Fruit fly (Drosophila melanogaster) S2 (cell line): ENCODE data around the gene Jon66Cii.

ENCODE experiments used
- CG8478 ChIP-seq: fragments of >200 bp; optimal IDR thresholded peaks from 2 replicates; lab custom pipeline; 2018
- CTCF ChIP-seq, 2 experiments: fragments of >200 bp; optimal IDR thresholded peaks; 2 replicates each; lab custom pipeline; 2018

The Jon66Cii gene

DNA sequence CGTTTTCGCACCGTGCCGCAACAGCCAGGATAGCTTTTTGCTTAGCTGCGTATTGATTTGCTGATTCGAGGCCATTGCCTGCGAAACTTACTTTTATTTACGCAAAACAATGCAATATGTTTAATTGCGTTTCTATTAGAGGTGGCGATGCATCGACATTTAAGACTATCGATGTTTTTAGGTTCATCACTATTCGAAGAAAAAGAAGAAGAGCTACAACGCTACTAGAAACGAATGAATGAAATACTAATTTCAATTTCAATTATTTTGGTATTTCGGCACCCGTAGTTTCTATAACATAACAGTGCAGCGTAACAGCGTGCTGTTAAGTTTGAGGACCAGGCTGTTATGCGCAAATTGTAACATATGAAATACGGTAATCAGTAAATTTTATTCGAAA, 11.7 kb upstream of the Jon66Cii start, which contains the start of the genes Tpt, mkg-p and CG13667:
Tpt (minus strand) TSS at position 155 of the 400 bp plus-strand sequence.
mkg-p (minus strand) TSS at position 155 of the 400 bp plus-strand sequence.
CG13667 (plus strand) TSS at position 332 of the 400 bp plus-strand sequence.
- TF ChIP-seq CG8478 (no peak), CTCF (optimal IDR thresholded peaks at IDR 0.05; lab: Kevin White, UChicago) (peak in 1 of 2 experiments; percentile 37)

DNA sequence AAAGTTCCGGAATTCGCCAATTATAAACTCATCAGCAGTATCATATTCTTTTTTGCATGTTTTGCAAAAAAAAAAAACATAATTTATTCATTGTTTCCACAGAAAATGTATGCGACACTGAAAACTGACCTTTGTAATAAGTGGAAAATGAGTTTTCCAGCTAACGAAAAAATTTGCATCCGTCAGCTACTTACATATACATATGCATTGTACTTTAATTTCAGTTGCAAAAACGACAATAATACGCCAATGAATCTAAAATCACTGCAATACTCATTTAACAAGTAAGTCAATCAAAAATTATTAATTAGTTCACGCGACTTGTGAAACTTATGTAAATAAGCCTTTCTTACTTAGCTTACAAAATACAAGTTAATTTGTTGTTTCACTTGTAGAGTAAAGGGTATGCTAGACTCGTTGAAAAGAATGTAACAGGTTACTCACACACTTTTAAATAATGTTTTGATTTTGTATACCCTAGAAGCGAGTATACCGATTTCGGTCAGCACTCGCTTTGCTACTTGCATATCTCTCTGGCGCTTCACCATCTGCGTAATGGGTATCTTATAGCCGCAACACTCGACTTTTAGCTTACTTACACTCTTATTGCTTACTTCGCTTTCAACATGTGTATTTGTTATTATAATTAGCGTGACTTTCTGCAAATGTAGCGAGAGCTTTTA, 5.5 kb upstream of the Jon66Cii start:
- TF ChIP-seq CG8478: no peak
- no peak for TF ChIP-seq CTCF (optimal IDR thresholded peaks at IDR 0.05; lab: Kevin White, UChicago)

DNA sequence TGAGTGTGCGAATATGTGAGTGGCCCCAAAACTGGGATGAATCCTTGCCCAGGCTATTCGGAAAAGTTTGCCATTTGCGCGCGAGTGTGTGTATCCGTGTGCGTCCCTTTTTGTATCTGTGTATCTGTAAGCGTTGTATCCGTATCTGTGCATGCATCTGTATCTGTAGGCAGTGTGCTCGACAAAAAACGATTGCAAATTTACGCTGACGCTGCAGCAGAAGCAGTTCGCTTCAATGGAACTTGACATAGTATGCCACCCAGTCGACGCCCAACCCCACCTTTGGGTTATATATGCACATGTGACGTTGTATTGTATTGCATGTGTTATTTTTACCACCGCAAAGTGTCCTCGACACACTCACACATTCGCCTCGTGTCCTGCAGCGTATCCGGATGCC, 2.7 kb upstream of the Jon66Cii start:
- TF ChIP-seq CG8478 (no peak), CTCF (optimal IDR thresholded peaks at IDR 0.05; lab: Kevin White, UChicago) (no peak)

DNA sequence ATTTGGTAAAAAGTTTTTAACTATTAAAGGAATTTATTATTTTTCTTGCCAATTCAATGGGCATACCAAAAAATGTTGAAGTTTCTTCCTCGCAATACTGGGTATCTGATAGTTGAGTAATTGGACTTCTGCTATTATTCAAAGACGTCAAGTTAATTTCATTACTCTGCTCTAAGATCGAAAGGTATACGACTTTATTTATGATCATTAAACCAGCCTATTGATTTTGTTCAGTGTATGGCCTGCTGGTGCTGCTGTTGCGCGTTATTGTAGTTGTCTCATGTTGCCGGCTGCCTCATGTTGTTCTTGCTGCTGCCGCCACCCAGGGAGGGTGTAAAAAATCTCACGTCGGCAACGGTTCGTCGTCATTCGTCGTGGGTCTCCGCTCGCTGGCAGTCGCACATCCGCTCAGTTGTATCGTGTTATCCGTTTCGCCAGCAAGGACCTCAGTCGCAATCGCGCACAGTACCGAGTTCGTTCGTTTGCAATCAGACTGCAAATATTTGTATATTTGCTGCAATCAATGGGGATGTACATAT, 2.2 kb upstream of the Jon66Cii start, which contains the start of gene CG7120:
CG7120 (plus strand) TSS at position 371 of the 539 bp plus-strand sequence.
- no peak for TF ChIP-seq CTCF (optimal IDR thresholded peaks at IDR 0.05; lab: Kevin White, UChicago)
- no peak for TF ChIP-seq CG8478

- TF ChIP-seq CG8478 (no peak), CTCF (optimal IDR thresholded peaks at IDR 0.05; lab: Kevin White, UChicago) (peak in 1 of 2 experiments; percentile 64)
Observed at dm6 chr3L:8394944-8395343, 1.5 kb upstream of the Jon66Cii start.

DNA sequence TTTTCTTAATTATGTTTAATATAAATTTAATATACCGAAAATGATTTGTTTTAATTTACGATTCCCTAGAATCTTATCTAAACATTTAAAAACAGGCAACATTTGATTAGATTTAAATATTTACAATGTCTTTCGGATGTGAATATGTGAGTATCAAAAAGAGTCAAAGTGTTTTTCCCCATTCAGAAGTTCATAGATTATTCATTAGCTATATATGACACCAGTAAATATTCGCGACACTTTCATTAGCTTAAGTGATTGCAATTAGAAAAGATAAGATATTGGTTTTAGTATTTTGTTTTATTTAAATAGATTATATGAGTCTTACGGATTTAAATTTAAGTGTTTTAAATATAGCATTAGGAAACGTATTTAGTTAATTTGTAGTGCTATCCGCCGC, 683 bp upstream of the Jon66Cii start:
- TF ChIP-seq CG8478 (no peak), CTCF (optimal IDR thresholded peaks at IDR 0.05; lab: Kevin White, UChicago) (no peak)

DNA sequence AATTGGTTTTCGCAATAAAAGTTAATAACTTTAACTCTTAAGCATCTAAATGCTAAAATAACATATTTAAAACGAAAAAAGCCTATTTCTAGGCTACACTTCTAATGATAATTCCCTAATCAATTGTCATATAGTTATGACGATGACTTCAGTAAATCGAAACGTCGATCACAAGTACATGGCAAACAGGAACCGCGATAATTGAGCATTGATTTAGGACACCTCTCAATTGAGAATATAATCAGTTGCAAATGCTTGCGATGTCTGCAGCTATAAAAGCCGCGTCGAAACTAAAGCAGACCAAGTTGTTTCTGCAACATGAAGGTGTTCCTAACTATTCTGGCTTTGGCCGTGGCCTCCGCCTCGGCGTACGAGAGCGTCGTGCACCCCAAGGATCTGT, 2.2 kb downstream of the Jon66Cii start, which contains the start of gene Jon66Ci:
Jon66Ci (plus strand) TSS at position 301 of the 400 bp plus-strand sequence.
- no peak for TF ChIP-seq CTCF (optimal IDR thresholded peaks at IDR 0.05; lab: Kevin White, UChicago)

dm6 chr3L:8385055-8385454, 8.4 kb downstream of the Jon66Cii start:
- TF ChIP-seq CG8478 (no peak), CTCF (optimal IDR thresholded peaks at IDR 0.05; lab: Kevin White, UChicago) (no peak)

dm6 chr3L:8383968-8384367, 9.5 kb downstream of the Jon66Cii start:
- TF ChIP-seq CTCF (optimal IDR thresholded peaks at IDR 0.05; lab: Kevin White, UChicago) (no peak), CG8478 (no peak)

- no peak for TF ChIP-seq CG8478
- no peak for TF ChIP-seq CTCF (optimal IDR thresholded peaks at IDR 0.05; lab: Kevin White, UChicago)
Observed at dm6 chr3L:8379161-8379560, 14.3 kb downstream of the Jon66Cii start.

dm6 chr3L:8374107-8374506, 19.3 kb downstream of the Jon66Cii start:
- no peak for TF ChIP-seq CTCF (optimal IDR thresholded peaks at IDR 0.05; lab: Kevin White, UChicago)
- TF ChIP-seq CG8478: no peak

DNA sequence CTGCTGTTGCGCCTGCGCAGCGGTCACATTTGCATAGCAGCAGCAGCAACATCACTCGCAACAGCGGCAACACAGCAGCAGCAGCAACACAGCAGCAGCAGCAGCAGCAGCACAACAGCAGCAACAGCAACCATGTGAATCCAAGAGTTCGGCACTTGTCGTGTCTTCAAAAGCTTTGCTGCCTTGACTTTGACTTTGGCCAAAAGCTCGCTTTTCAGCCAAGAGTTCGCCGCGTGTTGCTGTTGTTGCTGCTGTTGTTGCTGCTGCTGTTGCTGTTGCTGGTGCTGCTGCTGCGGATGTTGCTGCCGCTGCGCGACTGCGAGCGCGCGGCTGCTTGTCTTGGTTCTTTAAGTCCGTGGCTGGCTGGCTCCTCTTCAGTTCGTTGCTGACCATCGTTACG, 21.4 kb downstream of the Jon66Cii start, which contains the start of gene ImpE1:
ImpE1 (plus strand) TSS at position 371 of the 400 bp plus-strand sequence.
- TF ChIP-seq CTCF (optimal IDR thresholded peaks at IDR 0.05; lab: Kevin White, UChicago): no peak
- no peak for TF ChIP-seq CG8478

dm6 chr3L:8371538-8371937, 21.9 kb downstream of the Jon66Cii start:
- TF ChIP-seq CG8478: no peak
- TF ChIP-seq CTCF (optimal IDR thresholded peaks at IDR 0.05; lab: Kevin White, UChicago): no peak

- TF ChIP-seq CTCF (optimal IDR thresholded peaks at IDR 0.05; lab: Kevin White, UChicago) (no peak), CG8478 (no peak)
Observed at dm6 chr3L:8370922-8371321, 22.5 kb downstream of the Jon66Cii start.

dm6 chr3L:8369456-8369855, 24.0 kb downstream of the Jon66Cii start:
- TF ChIP-seq CG8478 (no peak), CTCF (optimal IDR thresholded peaks at IDR 0.05; lab: Kevin White, UChicago) (no peak)

DNA sequence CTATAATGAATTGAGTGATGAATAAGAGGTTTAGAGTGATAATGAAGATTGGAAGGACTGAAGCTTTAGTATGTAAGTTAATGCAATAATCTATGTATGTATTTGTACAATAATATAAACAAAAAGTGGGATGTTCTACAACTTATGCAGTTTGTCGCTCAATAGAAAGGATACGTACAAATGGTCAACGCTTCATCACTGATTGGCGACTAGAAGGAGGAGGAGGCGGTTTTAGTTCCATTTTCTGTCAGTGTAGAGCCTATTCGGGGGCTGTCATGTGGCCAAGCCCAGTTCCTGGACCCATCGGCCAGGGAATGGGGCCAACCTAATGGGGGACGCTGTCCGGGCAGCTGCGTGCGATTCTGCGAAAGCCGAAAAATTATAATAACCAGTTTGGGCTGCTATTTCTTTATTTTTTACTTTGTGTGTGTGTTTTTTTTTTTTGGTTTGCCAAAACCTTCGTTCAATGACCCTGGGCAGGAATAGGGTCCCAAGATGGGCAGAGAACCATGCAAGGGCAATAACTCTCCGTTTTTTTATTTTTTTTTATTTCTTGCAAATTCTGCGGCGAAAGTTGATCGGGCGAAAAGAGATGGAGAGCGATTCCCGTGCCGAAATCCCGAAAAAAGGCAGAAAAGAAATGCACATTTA, 24.6 kb downstream of the Jon66Cii start:
- no peak for TF ChIP-seq CTCF (optimal IDR thresholded peaks at IDR 0.05; lab: Kevin White, UChicago)
- TF ChIP-seq CG8478: no peak
